Worm (Caenorhabditis elegans) whole organism, young adult: Measurements from ENCODE around the gene F58F12.1.

ENCODE experiments used
- D2030.7 ChIP-seq: fragments of 200-800 bp; sonication (Bioruptor generic); IDR thresholded peaks from 2 replicates; pipeline ENCODE4 v1.3.6; 2022; ENCODE audit warnings: missing genetic modification reagents, missing genetic modification characterization, missing compliant biosample characterization
- F10E7.11 ChIP-seq: sonication (generic microtip); optimal IDR thresholded peaks from 2 replicates; lab custom pipeline; 2017; ENCODE audit warnings: mild to moderate bottlenecking, missing genetic modification characterization, moderate library complexity, missing compliant biosample characterization
- F22D6.2 ChIP-seq: sonication (generic microtip); optimal IDR thresholded peaks from 2 replicates; lab custom pipeline; 2016; ENCODE audit warnings: mild to moderate bottlenecking, missing genetic modification characterization, missing compliant biosample characterization
- F23B12.7 ChIP-seq: sonication (generic microtip); optimal IDR thresholded peaks from 2 replicates; lab custom pipeline; 2017; ENCODE audit warnings: missing genetic modification characterization, mild to moderate bottlenecking, missing compliant biosample characterization, antibody characterized with exemption, moderate library complexity; ENCODE audit not compliant: insufficient read depth
- F33H1.4 ChIP-seq: fragments of 200-800 bp; sonication (Bioruptor generic); IDR thresholded peaks from 2 replicates; pipeline ENCODE4 v1.3.6; 2022; ENCODE audit warnings: missing genetic modification reagents, missing genetic modification characterization, missing compliant biosample characterization
- T26A5.8 ChIP-seq: sonication (generic microtip); optimal IDR thresholded peaks from 2 replicates; lab custom pipeline; 2016; ENCODE audit warnings: missing genetic modification characterization, missing compliant biosample characterization
- Y67H2A.10 ChIP-seq: fragments of 200-800 bp; sonication (Bioruptor generic); conservative IDR thresholded peaks from 2 replicates; pipeline ENCODE4 v1.3.6; 2022; ENCODE audit warnings: missing genetic modification reagents, missing genetic modification characterization, missing compliant biosample characterization
- ZK185.1 ChIP-seq: sonication (generic microtip); optimal IDR thresholded peaks from 2 replicates; lab custom pipeline; 2016; ENCODE audit warnings: mild to moderate bottlenecking, missing genetic modification characterization, missing compliant biosample characterization; ENCODE audit not compliant: poor library complexity, severe bottlenecking
- atf-7 ChIP-seq: sonication (generic microtip); optimal IDR thresholded peaks from 2 replicates; lab custom pipeline; 2017; ENCODE audit warnings: mild to moderate bottlenecking, missing genetic modification characterization, missing compliant biosample characterization
- attf-3 ChIP-seq: fragments of 200-800 bp; sonication (Bioruptor generic); conservative IDR thresholded peaks from 2 replicates; pipeline ENCODE4 v1.3.6; 2022; ENCODE audit warnings: missing genetic modification reagents, missing genetic modification characterization, missing compliant biosample characterization
- attf-5 ChIP-seq: fragments of 200-800 bp; sonication (Bioruptor generic); optimal IDR thresholded peaks from 2 replicates; lab custom pipeline; 2018; ENCODE audit warnings: mild to moderate bottlenecking, missing genetic modification characterization, missing compliant biosample characterization
- attf-6 ChIP-seq: fragments of 200-800 bp; sonication (Bioruptor generic); IDR thresholded peaks from 2 replicates; pipeline ENCODE4 v1.3.6; 2022; ENCODE audit warnings: missing genetic modification reagents, missing genetic modification characterization, missing compliant biosample characterization
- cebp-1 ChIP-seq, 2 experiments: fragments of 200-800 bp in 1 of 2; sonication (Bioruptor generic) in 1 of 2; sonication (generic microtip) in 1 of 2; IDR thresholded peaks in 1 of 2; optimal IDR thresholded peaks in 1 of 2; 2 replicates each; pipeline versions ENCODE4 v1.3.6 to Lab custom; 2017 to 2022; ENCODE audit warnings: missing compliant biosample characterization in 2 of 2, missing genetic modification characterization in 2 of 2, mild to moderate bottlenecking in 1 of 2, missing genetic modification reagents in 1 of 2, moderate library complexity in 1 of 2
- cebp-2 ChIP-seq: fragments of 200-800 bp; sonication (Bioruptor generic); IDR thresholded peaks from 2 replicates; pipeline ENCODE4 v1.3.6; 2022; ENCODE audit warnings: missing genetic modification characterization, missing compliant biosample characterization
- ceh-100 ChIP-seq: fragments of 200-800 bp; sonication (Bioruptor generic); IDR thresholded peaks from 2 replicates; pipeline ENCODE4 v1.3.6; 2022; ENCODE audit warnings: missing genetic modification reagents, missing genetic modification characterization, missing compliant biosample characterization
- ceh-27 ChIP-seq: fragments of 200-800 bp; sonication (Bioruptor generic); optimal IDR thresholded peaks from 2 replicates; lab custom pipeline; 2018; ENCODE audit warnings: mild to moderate bottlenecking, missing genetic modification characterization, moderate library complexity, missing compliant biosample characterization
- ceh-79 ChIP-seq: sonication (generic microtip); optimal IDR thresholded peaks from 2 replicates; lab custom pipeline; 2017; ENCODE audit warnings: mild to moderate bottlenecking, missing genetic modification characterization, missing compliant biosample characterization
- ceh-91 ChIP-seq: fragments of 200-800 bp; sonication (Bioruptor generic); IDR thresholded peaks from 2 replicates; pipeline ENCODE4 v1.3.6; 2022; ENCODE audit warnings: missing genetic modification reagents, missing genetic modification characterization, missing compliant biosample characterization
- chd-7 ChIP-seq: sonication (generic microtip); optimal IDR thresholded peaks from 2 replicates; lab custom pipeline; 2016; ENCODE audit warnings: mild to moderate bottlenecking, missing genetic modification characterization, moderate library complexity, missing compliant biosample characterization
- die-1 ChIP-seq: sonication (generic microtip); optimal IDR thresholded peaks from 2 replicates; lab custom pipeline; 2016; ENCODE audit warnings: missing genotype, mild to moderate bottlenecking, missing genetic modification characterization, missing compliant biosample characterization
- dox-1 ChIP-seq: fragments of 200-800 bp; sonication (Bioruptor generic); IDR thresholded peaks from 2 replicates; pipeline ENCODE4 v1.3.6; 2022; ENCODE audit warnings: missing genetic modification reagents, missing genetic modification characterization, missing compliant biosample characterization
- efl-1 ChIP-seq: fragments of 150-350 bp; optimal IDR thresholded peaks from 2 replicates; lab custom pipeline; 2014; ENCODE audit warnings: missing biosample characterization, missing genetic modification reagents, missing genetic modification characterization
- ets-4 ChIP-seq: fragments of 200-800 bp; sonication (Bioruptor generic); optimal IDR thresholded peaks from 2 replicates; lab custom pipeline; 2018; ENCODE audit warnings: mild to moderate bottlenecking, missing genetic modification characterization, missing compliant biosample characterization
- gei-17 ChIP-seq: fragments of 200-800 bp; sonication (Bioruptor generic); optimal IDR thresholded peaks from 2 replicates; lab custom pipeline; 2018; ENCODE audit warnings: mild to moderate bottlenecking, missing genetic modification characterization, missing compliant biosample characterization
- hmg-1.2 ChIP-seq: fragments of 200-800 bp; sonication (Bioruptor generic); IDR thresholded peaks from 2 replicates; pipeline ENCODE4 v1.3.6; 2022; ENCODE audit warnings: missing genetic modification reagents, missing genetic modification characterization, missing compliant biosample characterization
- let-607 ChIP-seq, 2 experiments: fragments of 200-800 bp in 1 of 2; sonication (Bioruptor generic) in 1 of 2; sonication (generic microtip) in 1 of 2; optimal IDR thresholded peaks; 2 replicates each; lab custom pipeline; 2016 to 2018; ENCODE audit warnings: mild to moderate bottlenecking in 2 of 2, missing compliant biosample characterization in 2 of 2, missing genetic modification characterization in 2 of 2, moderate library complexity in 2 of 2, missing genotype in 1 of 2
- lin-54 ChIP-seq: fragments of 200-800 bp; sonication (Bioruptor generic); optimal IDR thresholded peaks from 2 replicates; lab custom pipeline; 2018; ENCODE audit warnings: mild to moderate bottlenecking, missing genetic modification characterization, missing compliant biosample characterization
- lsl-1 ChIP-seq: fragments of 200-800 bp; sonication (Bioruptor generic); optimal IDR thresholded peaks from 2 replicates; lab custom pipeline; 2018; ENCODE audit warnings: mild to moderate bottlenecking, missing genetic modification characterization, moderate library complexity, missing compliant biosample characterization
- madf-6 ChIP-seq: fragments of 200-800 bp; sonication (Bioruptor generic); IDR thresholded peaks from 2 replicates; pipeline ENCODE4 v1.3.6; 2022; ENCODE audit warnings: missing genetic modification reagents, missing genetic modification characterization, missing compliant biosample characterization
- mcd-1 ChIP-seq: fragments of 200-800 bp; sonication (Bioruptor generic); IDR thresholded peaks from 2 replicates; pipeline ENCODE4 v1.3.6; 2022; ENCODE audit warnings: missing genetic modification reagents, missing genetic modification characterization, missing compliant biosample characterization
- nfyb-1 ChIP-seq: fragments of 200-800 bp; sonication (Bioruptor generic); IDR thresholded peaks from 2 replicates; pipeline ENCODE4 v1.3.6; 2022; ENCODE audit warnings: missing genetic modification reagents, missing genetic modification characterization, missing compliant biosample characterization
- nhr-80 ChIP-seq: sonication (generic microtip); optimal IDR thresholded peaks from 2 replicates; lab custom pipeline; 2016; ENCODE audit warnings: missing genetic modification characterization, missing compliant biosample characterization
- nhr-90 ChIP-seq: sonication (generic microtip); optimal IDR thresholded peaks from 2 replicates; lab custom pipeline; 2016; ENCODE audit warnings: missing genotype, mild to moderate bottlenecking, missing genetic modification characterization, missing compliant biosample characterization
- rpc-1 ChIP-seq, 2 experiments: fragments of 150-350 bp in 1 of 2; sonication (generic microtip) in 1 of 2; optimal IDR thresholded peaks; 2 replicates each; lab custom pipeline; 2014 to 2018; ENCODE audit warnings: missing biosample characterization in 1 of 2, missing genetic modification characterization in 1 of 2, missing genetic modification reagents in 1 of 2, missing genotype in 1 of 2
- snpc-1.1 ChIP-seq: sonication (generic microtip); optimal IDR thresholded peaks from 2 replicates; lab custom pipeline; 2017; ENCODE audit warnings: missing genetic modification characterization, mild to moderate bottlenecking, missing compliant biosample characterization, antibody characterized with exemption, moderate library complexity, missing genotype, missing genetic modification reagents; ENCODE audit not compliant: insufficient read depth
- snpc-3.4 ChIP-seq: sonication (generic microtip); optimal IDR thresholded peaks from 2 replicates; lab custom pipeline; 2017; ENCODE audit warnings: missing genetic modification characterization, mild to moderate bottlenecking, missing compliant biosample characterization, antibody characterized with exemption, moderate library complexity, missing genotype, missing genetic modification reagents
- snpc-4 ChIP-seq, 5 experiments: fragments of 150-350 bp in 1 of 5; sonication (generic microtip) in 4 of 5; optimal IDR thresholded peaks; 2 replicates each; lab custom pipeline; 2014 to 2018; ENCODE audit warnings: missing genetic modification characterization in 5 of 5, missing biosample characterization in 3 of 5, antibody characterized with exemption in 2 of 5, mild to moderate bottlenecking in 2 of 5, missing compliant biosample characterization in 2 of 5, missing genotype in 2 of 5, moderate library complexity in 2 of 5, missing genetic modification reagents in 1 of 5
- tlf-1 ChIP-seq: fragments of 200-800 bp; sonication (Bioruptor generic); optimal IDR thresholded peaks from 2 replicates; lab custom pipeline; 2018; ENCODE audit warnings: mild to moderate bottlenecking, missing genetic modification characterization, missing compliant biosample characterization
- unc-130 ChIP-seq: sonication (generic microtip); optimal IDR thresholded peaks from 2 replicates; lab custom pipeline; 2016; ENCODE audit warnings: missing genetic modification reagents, missing genetic modification characterization, missing compliant biosample characterization
- ztf-18 ChIP-seq: sonication (generic microtip); optimal IDR thresholded peaks from 2 replicates; lab custom pipeline; 2016; ENCODE audit warnings: missing genotype, mild to moderate bottlenecking, missing genetic modification characterization, missing compliant biosample characterization
- ztf-26 ChIP-seq: sonication (generic microtip); optimal IDR thresholded peaks from 2 replicates; lab custom pipeline; 2017; ENCODE audit warnings: missing genetic modification characterization, missing compliant biosample characterization
- ztf-3 ChIP-seq: fragments of 200-800 bp; sonication (Bioruptor generic); optimal IDR thresholded peaks from 2 replicates; lab custom pipeline; 2018; ENCODE audit warnings: mild to moderate bottlenecking, missing genetic modification characterization, missing compliant biosample characterization

Gene F58F12.1

DNA sequence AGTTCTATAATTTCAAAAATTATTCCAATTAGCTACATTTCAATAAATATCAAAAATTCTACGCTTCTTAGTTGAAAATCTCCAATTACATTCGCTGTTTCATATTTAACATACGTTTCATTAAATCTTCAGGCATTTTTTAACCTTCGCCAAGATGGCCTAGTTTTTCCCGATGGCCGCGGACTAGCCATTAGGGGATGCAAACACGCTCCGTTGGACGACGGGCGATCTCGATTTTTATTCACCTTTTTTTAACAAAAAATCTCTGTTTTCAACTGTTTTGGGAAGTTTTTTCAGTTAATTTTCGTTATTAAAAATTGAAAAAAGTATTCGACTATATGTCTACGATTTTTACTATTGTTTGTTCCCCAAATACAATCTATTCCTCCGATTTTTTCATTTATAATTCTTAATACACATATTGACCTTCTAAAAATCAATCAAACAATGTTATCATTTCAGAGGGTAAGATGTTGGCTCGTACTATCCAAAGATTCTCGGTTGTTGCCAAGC is at the start of gene F58F12.1:
Gene F58F12.1, plus strand, starts transcription at position 463 of the 513 bp plus-strand sequence.
- TF ChIP-seq let-607 (tag; optimal IDR thresholded peaks at IDR 0.05; lab: Kevin White, UChicago) (no peak), nfyb-1 (GFP tag; lab: Robert Waterston, UW) (no peak), ztf-26 (tag; lab: Kevin White, UChicago) (no peak), ZK185.1 (peak; percentile 63), lsl-1 (GFP tag; lab: Kevin White, UChicago) (peak; percentile 53), cebp-2 (GFP tag; lab: Robert Waterston, UW) (no peak), F33H1.4 (GFP tag; lab: Robert Waterston, UW) (peak; percentile 15; the same call in 1 of the 2 replicates), dox-1 (peak; percentile 56), attf-6 (GFP tag; lab: Robert Waterston, UW) (no peak), chd-7 (tag; lab: Kevin White, UChicago) (no peak), gei-17 (GFP tag; lab: Kevin White, UChicago) (no peak), Y67H2A.10 (GFP tag; lab: Robert Waterston, UW) (0 out of 2 replicates have a peak, but pooled peaks have one; percentile 25), snpc-1.1 (tag; lab: Kevin White, UChicago) (no peak), F10E7.11 (no peak), attf-5 (peak; percentile 63), ets-4 (GFP tag; lab: Kevin White, UChicago) (no peak), snpc-4 (GFP tag; optimal IDR thresholded peaks at IDR 0.05; lab: Kevin White, UChicago) (peak; percentile 27), snpc-4 (tag; optimal IDR thresholded peaks at IDR 0.05; lab: Kevin White, UChicago) (peak in 2 of 4 experiments; percentile 24 to 57), attf-3 (no peak), ztf-3 (GFP tag; lab: Kevin White, UChicago) (no peak), F23B12.7 (tag; lab: Kevin White, UChicago) (peak; percentile 93), F22D6.2 (tag; lab: Kevin White, UChicago) (no peak), cebp-1 (GFP tag; IDR thresholded peaks at IDR 0.05; lab: Robert Waterston, UW) (no peak), cebp-1 (tag; optimal IDR thresholded peaks at IDR 0.05; lab: Kevin White, UChicago) (peak; percentile 10), madf-6 (GFP tag; lab: Robert Waterston, UW) (peak; percentile 46; the same call in 1 of the 2 replicates), ztf-18 (tag; lab: Kevin White, UChicago) (peak; percentile 41), snpc-3.4 (peak; percentile 46), ceh-100 (GFP tag; lab: Robert Waterston, UW) (peak; percentile 33; the same call in 1 of the 2 replicates), D2030.7 (peak; percentile 21; the same call in 1 of the 2 replicates), ceh-27 (peak; percentile 53), hmg-1.2 (GFP tag; lab: Robert Waterston, UW) (peak; percentile 38; the same call in 1 of the 2 replicates), T26A5.8 (tag; lab: Kevin White, UChicago) (no peak), rpc-1 (optimal IDR thresholded peaks at IDR 0.05; lab: Kevin White, UChicago) (no peak), rpc-1 (tag; optimal IDR thresholded peaks at IDR 0.05; lab: Kevin White, UChicago) (no peak), ceh-91 (peak; percentile 43), nhr-80 (tag; lab: Kevin White, UChicago) (peak; percentile 40), atf-7 (no peak), lin-54 (peak; percentile 45), die-1 (tag; lab: Kevin White, UChicago) (no peak), tlf-1 (peak; percentile 5), ceh-79 (tag; lab: Kevin White, UChicago) (no peak), mcd-1 (GFP tag; lab: Robert Waterston, UW) (peak; percentile 92), nhr-90 (tag; lab: Kevin White, UChicago) (no peak), efl-1 (GFP tag; lab: Kevin White, UChicago) (peak; percentile 13), unc-130 (peak; percentile 81)
